Worm (Caenorhabditis elegans): ENCODE data around the gene C50B6.3.

DNA sequence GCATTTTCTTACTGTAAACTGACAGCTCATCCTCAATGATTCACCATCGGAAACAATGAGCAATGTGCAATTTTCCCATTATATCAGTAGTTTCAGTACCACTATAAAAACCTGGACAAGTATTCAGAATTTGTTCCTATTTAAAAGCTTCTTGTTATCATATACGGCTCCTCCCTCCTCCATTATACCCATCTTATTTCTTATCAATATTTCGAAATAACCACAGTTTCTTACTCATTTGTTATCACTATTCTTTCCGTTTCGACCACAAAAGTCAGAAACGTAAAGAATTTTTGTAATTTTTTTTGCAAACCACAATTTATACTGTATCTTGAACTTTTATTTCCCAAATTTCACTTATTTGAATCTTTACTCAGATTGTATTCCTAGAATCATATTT, 45.3 kb upstream of the C50B6.3 start:
- TF ChIP-seq syd-9 (tag; optimal IDR thresholded peaks at IDR 0.05) = no peak
- TF ChIP-seq nhr-11 (tag; optimal IDR thresholded peaks at IDR 0.05) = no peak
- TF ChIP-seq ama-1 (optimal IDR thresholded peaks at IDR 0.05) = no peak
- no peak for TF ChIP-seq lin-11 (tag; optimal IDR thresholded peaks at IDR 0.05)

Measured in whole organism, late embryonic.